Fruit fly (Drosophila melanogaster): ENCODE measurements around the gene CG8565.

The CG8565 gene

DNA sequence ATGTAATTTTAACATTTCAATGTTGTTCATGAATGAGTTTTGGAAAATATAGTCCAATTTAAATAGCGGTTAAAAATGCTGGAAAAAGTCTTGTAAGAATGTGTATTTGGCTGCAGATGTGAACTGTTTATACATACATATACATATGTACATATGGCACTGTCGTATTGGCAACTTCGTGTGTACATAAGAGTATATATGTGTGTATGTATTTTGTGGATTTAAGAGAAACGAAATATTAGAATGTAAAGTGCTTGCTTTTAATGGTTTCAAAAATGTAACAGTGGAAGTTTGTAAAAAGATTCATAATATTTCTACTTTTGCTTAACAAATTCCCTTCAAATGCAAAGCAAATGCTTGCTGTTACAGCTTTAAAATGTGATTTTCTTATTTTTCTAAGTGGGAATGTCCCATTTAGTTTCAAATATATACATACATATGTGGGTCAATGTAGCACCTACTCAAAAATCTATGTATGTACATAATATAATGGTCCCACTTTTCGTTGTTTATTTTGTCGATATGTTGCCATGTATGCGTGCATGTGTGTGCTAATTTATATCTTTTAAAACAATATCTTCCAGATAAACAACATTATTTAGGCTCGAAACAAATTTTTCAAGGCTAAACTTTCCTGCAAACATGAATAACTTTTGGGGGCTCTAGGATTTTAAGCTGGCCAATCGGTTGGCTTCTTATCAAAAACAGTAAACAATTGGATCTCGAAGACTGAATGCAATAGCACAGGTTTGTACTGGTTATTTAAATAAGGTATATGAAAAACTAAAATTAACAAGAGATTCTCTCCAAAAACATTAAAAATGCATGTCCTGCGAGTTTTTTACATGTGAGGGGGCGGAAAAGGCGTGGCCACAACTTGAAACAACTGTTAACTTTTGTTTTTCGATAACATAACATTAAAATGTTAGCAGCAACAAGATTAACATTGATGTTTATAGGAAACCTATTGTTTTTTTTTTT, 33.4 kb downstream of the CG8565 start:
- TF ChIP-seq CG14711 (tag; optimal IDR thresholded peaks at IDR 0.05) (peak; percentile 65), cnc (optimal IDR thresholded peaks at IDR 0.05) (no peak), Mnt (GFP tag; optimal IDR thresholded peaks at IDR 0.05) (peak; percentile 37), bab1 (GFP tag; optimal IDR thresholded peaks at IDR 0.05) (no peak), CG7045 (GFP tag; optimal IDR thresholded peaks at IDR 0.05) (no peak), CG12768 (GFP tag; optimal IDR thresholded peaks at IDR 0.05) (peak; percentile 42), CG33017 (tag; optimal IDR thresholded peaks at IDR 0.05) (peak; percentile 17), cic (GFP tag; optimal IDR thresholded peaks at IDR 0.05) (peak; percentile 13), pad (GFP tag; optimal IDR thresholded peaks at IDR 0.05) (peak; percentile 57), ovo (GFP tag; optimal IDR thresholded peaks at IDR 0.05) (peak; percentile 88), CG1620 (GFP tag; optimal IDR thresholded peaks at IDR 0.05) (peak; percentile 62), Clk (GFP tag; optimal IDR thresholded peaks at IDR 0.05) (no peak), tj (GFP tag; optimal IDR thresholded peaks at IDR 0.05) (peak; percentile 22), CG7101 (tag; optimal IDR thresholded peaks at IDR 0.05) (peak; percentile 80), Crg-1 (GFP tag; optimal IDR thresholded peaks at IDR 0.05) (peak; percentile 90), kay (GFP tag; ENCODE audit: borderline replicate concordance) (peak; percentile 65), CG11617 (GFP tag; optimal IDR thresholded peaks at IDR 0.05) (peak; percentile 8), toe (GFP tag; optimal IDR thresholded peaks at IDR 0.05) (no peak)

DNA sequence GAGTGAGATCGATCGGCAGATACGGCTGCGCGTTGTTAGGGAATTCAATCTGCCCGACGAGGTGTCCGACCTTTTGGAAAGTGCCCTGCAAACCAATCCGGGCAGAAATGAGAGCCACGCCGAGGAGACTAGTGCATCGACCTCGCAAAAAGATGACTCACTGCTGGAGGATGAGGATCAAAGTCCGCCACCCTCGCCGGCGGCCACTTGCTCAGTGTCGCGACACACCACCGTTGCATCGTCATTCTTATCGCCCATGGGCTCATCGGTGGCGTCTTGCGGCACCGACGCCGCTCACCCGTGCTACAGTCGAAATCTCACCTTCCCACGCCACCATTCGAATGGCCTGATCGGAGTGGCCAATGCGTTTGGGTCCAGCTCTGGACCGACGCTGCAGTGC, 36.8 kb downstream of the CG8565 start:
- TF ChIP-seq Mnt (GFP tag; optimal IDR thresholded peaks at IDR 0.05) (no peak), cic (GFP tag; optimal IDR thresholded peaks at IDR 0.05) (no peak), CG33017 (tag; optimal IDR thresholded peaks at IDR 0.05) (no peak), CG7045 (GFP tag; optimal IDR thresholded peaks at IDR 0.05) (no peak), tj (GFP tag; optimal IDR thresholded peaks at IDR 0.05) (no peak), pad (GFP tag; optimal IDR thresholded peaks at IDR 0.05) (no peak), Crg-1 (GFP tag; optimal IDR thresholded peaks at IDR 0.05) (no peak)

DNA sequence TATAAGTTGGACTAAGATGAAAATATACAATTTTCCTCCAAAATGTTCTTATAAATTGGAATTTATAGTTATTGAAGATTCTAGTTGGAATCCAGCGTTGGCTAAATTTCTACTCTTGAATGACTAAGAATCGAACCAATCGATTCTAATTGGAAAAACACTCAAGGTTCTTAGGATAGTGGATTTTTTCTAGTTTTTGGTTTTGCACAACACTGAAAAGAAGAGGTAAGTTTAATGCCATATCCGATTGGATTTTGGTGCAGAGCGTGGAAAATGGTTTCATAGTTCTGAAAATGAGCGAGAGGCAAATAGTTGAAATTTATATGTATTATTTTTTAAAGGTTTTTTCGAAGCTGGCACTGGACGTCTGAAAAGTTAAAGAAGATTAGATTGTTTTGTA, 37.9 kb downstream of the CG8565 start:
- TF ChIP-seq cnc (optimal IDR thresholded peaks at IDR 0.05) (no peak), ovo (GFP tag; optimal IDR thresholded peaks at IDR 0.05) (no peak), CG14711 (tag; optimal IDR thresholded peaks at IDR 0.05) (no peak)

DNA sequence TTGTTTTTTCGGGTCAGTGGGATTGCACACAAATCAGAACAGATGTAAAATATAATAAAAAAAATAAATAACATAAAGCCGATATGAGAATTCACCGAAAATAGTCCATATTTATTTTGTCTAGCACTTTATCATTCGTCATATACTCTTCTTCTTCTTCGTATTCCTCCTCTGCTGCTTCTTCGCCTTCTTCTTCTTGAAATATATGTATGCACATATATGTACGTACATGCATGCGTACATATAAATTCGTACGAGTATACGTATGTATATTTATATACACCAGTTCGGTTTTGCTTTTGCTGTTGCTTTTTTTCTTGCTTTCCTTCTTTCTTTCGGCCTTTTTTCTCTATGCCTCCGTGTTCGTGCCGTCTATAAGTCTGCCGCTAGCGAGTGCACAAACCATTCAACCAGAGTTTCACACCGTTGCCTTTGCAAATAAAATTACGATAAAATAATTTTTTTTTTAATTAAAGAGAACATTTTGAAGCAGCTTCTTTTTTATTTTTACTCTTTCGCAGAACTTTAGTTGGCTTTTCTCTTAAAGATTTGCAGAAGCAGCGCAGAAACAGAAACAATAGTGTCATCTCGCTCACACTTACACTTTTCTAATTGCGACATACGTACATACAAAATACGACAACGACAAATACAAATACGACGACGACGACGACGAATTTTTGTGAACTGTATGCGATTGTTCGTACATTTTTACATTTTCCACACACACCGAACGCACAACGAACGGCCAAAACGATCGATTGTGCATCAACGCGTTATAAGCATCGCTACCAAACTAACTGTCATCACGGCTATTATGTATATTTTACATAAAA, 49.0 kb downstream of the CG8565 start:
- TF ChIP-seq CG11617 (GFP tag; optimal IDR thresholded peaks at IDR 0.05) (peak; percentile 88), pad (GFP tag; optimal IDR thresholded peaks at IDR 0.05) (peak; percentile 2), cnc (optimal IDR thresholded peaks at IDR 0.05) (no peak), Hr96 (GFP tag; optimal IDR thresholded peaks at IDR 0.05) (no peak), toe (GFP tag; optimal IDR thresholded peaks at IDR 0.05) (no peak), tj (GFP tag; optimal IDR thresholded peaks at IDR 0.05) (peak; percentile 74), cic (GFP tag; optimal IDR thresholded peaks at IDR 0.05) (peak; percentile 93), kay (GFP tag; ENCODE audit: borderline replicate concordance) (peak; percentile 99), Mnt (GFP tag; optimal IDR thresholded peaks at IDR 0.05) (peak; percentile 78), CG12768 (GFP tag; optimal IDR thresholded peaks at IDR 0.05) (peak; percentile 37), Crg-1 (GFP tag; optimal IDR thresholded peaks at IDR 0.05) (peak; percentile 53), CG1620 (GFP tag; optimal IDR thresholded peaks at IDR 0.05) (peak; percentile 42), CG5204 (GFP tag; optimal IDR thresholded peaks at IDR 0.05) (no peak), CG14711 (tag; optimal IDR thresholded peaks at IDR 0.05) (peak; percentile 58), CG7101 (tag; optimal IDR thresholded peaks at IDR 0.05) (peak; percentile 67), Clk (GFP tag; optimal IDR thresholded peaks at IDR 0.05) (no peak), CG7045 (GFP tag; optimal IDR thresholded peaks at IDR 0.05) (no peak), ovo (GFP tag; optimal IDR thresholded peaks at IDR 0.05) (no peak), bab1 (GFP tag; optimal IDR thresholded peaks at IDR 0.05) (peak; percentile 43), CG33017 (tag; optimal IDR thresholded peaks at IDR 0.05) (peak; percentile 63)

DNA sequence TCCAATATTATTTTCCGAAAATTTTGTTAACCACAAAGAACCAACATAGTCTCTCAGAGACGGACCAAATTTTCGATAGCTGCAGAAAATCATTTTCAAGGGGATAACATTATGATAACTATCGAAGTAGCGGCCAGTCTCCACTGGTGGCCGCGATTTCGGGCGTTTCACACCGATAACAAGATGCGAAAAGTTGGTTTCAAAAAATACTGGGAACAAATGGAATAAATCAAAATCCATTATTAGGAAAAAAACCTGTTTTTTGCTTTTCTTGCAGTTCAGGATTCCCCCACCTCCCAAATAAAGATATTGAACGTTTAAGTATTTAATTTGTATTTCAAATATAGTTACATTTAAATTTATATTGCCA, 49.6 kb downstream of the CG8565 start, which contains the start of gene tay:
Gene tay, minus strand, starts transcription at position 65 of the 370 bp plus-strand sequence.
- no peak for TF ChIP-seq CG1620 (GFP tag; optimal IDR thresholded peaks at IDR 0.05)
- TF ChIP-seq Crg-1 (GFP tag; optimal IDR thresholded peaks at IDR 0.05) = no peak
- no peak for TF ChIP-seq Hr96 (GFP tag; optimal IDR thresholded peaks at IDR 0.05)
- TF ChIP-seq cnc (optimal IDR thresholded peaks at IDR 0.05) = no peak
- TF ChIP-seq CG11617 (GFP tag; optimal IDR thresholded peaks at IDR 0.05) = no peak
- no peak for TF ChIP-seq CG5204 (GFP tag; optimal IDR thresholded peaks at IDR 0.05)
- TF ChIP-seq kay (GFP tag; ENCODE audit: borderline replicate concordance) = peak; percentile 26
- no peak for TF ChIP-seq CG14711 (tag; optimal IDR thresholded peaks at IDR 0.05)
- TF ChIP-seq ovo (GFP tag; optimal IDR thresholded peaks at IDR 0.05) = no peak

DNA sequence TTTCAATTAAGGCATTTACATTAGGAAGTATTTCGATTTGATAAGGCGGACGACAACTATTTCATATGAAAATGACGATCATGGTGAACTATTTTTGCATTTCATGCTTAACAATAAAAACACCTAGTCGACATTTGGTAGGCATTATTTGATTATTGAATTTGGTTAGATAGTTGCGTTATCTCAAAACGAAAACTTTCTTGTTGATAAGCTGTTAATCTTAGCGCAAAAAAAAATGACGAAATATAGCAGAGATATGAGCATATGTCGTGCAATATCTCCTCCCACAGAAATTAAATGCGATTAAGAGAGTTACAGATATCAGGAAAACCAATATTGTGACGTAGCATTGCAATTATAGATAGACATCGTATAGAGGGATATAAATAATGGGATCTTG, 51.1 kb downstream of the CG8565 start:
- TF ChIP-seq cic (GFP tag; optimal IDR thresholded peaks at IDR 0.05) (no peak), Hr96 (GFP tag; optimal IDR thresholded peaks at IDR 0.05) (no peak), CG12768 (GFP tag; optimal IDR thresholded peaks at IDR 0.05) (no peak), cnc (optimal IDR thresholded peaks at IDR 0.05) (no peak), CG14711 (tag; optimal IDR thresholded peaks at IDR 0.05) (no peak), CG5204 (GFP tag; optimal IDR thresholded peaks at IDR 0.05) (no peak), toe (GFP tag; optimal IDR thresholded peaks at IDR 0.05) (no peak), CG1620 (GFP tag; optimal IDR thresholded peaks at IDR 0.05) (no peak)
